Fruit fly (Drosophila melanogaster) whole organism, wandering third instar larva: ENCODE measurements around the gene CG18596.

ENCODE experiments used
- Abd-B ChIP-seq: fragments of >200 bp; optimal IDR thresholded peaks from 2 replicates; lab custom pipeline; 2017; ENCODE audit warnings: missing biosample characterization, missing genetic modification characterization
- CG32264 ChIP-seq: fragments of 200-800 bp; sonication (Bioruptor generic); optimal IDR thresholded peaks from 2 replicates; lab custom pipeline; 2016; ENCODE audit warnings: missing biosample characterization, missing genetic modification characterization
- CG9705 ChIP-seq: fragments of 200-800 bp; sonication (Bioruptor generic); optimal IDR thresholded peaks from 2 replicates; lab custom pipeline; 2018; ENCODE audit warnings: missing biosample characterization, mild to moderate bottlenecking, missing genetic modification characterization
- CrebA ChIP-seq: fragments of 200-800 bp; sonication (Bioruptor generic); optimal IDR thresholded peaks from 2 replicates; lab custom pipeline; 2016; ENCODE audit warnings: missing biosample characterization, mild to moderate bottlenecking, missing genetic modification characterization, borderline replicate concordance
- Dfd ChIP-seq: fragments of >200 bp; optimal IDR thresholded peaks from 2 replicates; lab custom pipeline; 2017; ENCODE audit warnings: missing biosample characterization, missing genetic modification characterization
- Dif ChIP-seq: fragments of 200-275, 200-300 bp; sonication (Bioruptor generic); optimal IDR thresholded peaks from 2 replicates; lab custom pipeline; 2018; ENCODE audit warnings: missing biosample characterization, missing genetic modification characterization; ENCODE audit not compliant: partially characterized antibody
- GATAd ChIP-seq: sonication (Bioruptor generic); optimal IDR thresholded peaks from 2 replicates; lab custom pipeline; 2016; ENCODE audit warnings: missing biosample characterization, missing genetic modification characterization
- HLH106 ChIP-seq: fragments of 200-800 bp; optimal IDR thresholded peaks from 3 replicates; lab custom pipeline; 2019; ENCODE audit warnings: missing biosample characterization, mild to moderate bottlenecking, missing genetic modification characterization, moderate library complexity
- Hnf4 ChIP-seq: fragments of 200-800 bp; sonication (Bioruptor generic); optimal IDR thresholded peaks from 2 replicates; lab custom pipeline; 2016; ENCODE audit warnings: missing biosample characterization, mild to moderate bottlenecking, missing genetic modification characterization
- Hr78 ChIP-seq: fragments of >200 bp; optimal IDR thresholded peaks from 2 replicates; lab custom pipeline; 2017; ENCODE audit warnings: missing biosample characterization, missing genetic modification characterization
- Hr83 ChIP-seq: fragments of 200-300 bp; sonication (Bioruptor generic); optimal IDR thresholded peaks from 2 replicates; lab custom pipeline; 2016; ENCODE audit warnings: missing biosample characterization, mild to moderate bottlenecking, missing genetic modification characterization, moderate library complexity; ENCODE audit not compliant: poor library complexity, severe bottlenecking
- Jra ChIP-seq: sonication (Bioruptor generic); optimal IDR thresholded peaks from 2 replicates; lab custom pipeline; 2016; ENCODE audit warnings: missing biosample characterization, missing genetic modification characterization
- Mio ChIP-seq: sonication (Bioruptor generic); optimal IDR thresholded peaks from 2 replicates; lab custom pipeline; 2016; ENCODE audit warnings: missing biosample characterization, missing genetic modification characterization
- Myc ChIP-seq: fragments of >200 bp; optimal IDR thresholded peaks from 2 replicates; lab custom pipeline; 2017
- N ChIP-seq: fragments of >200 bp; optimal IDR thresholded peaks from 2 replicates; lab custom pipeline; 2018; ENCODE audit warnings: missing biosample characterization, missing external identifiers, missing genetic modification characterization
- OdsH ChIP-seq: fragments of 200-800 bp; sonication (Bioruptor generic); optimal IDR thresholded peaks from 2 replicates; lab custom pipeline; 2016; ENCODE audit warnings: missing biosample characterization, mild to moderate bottlenecking, missing genetic modification characterization
- Rel ChIP-seq, 2 experiments: fragments of 200-800 bp; sonication (Bioruptor generic) in 1 of 2; optimal IDR thresholded peaks; 2 replicates in 1 of 2; 3 replicates in 1 of 2; lab custom pipeline; 2016 to 2019; ENCODE audit warnings: mild to moderate bottlenecking in 2 of 2, missing biosample characterization in 2 of 2, missing genetic modification characterization in 2 of 2, moderate library complexity in 1 of 2
- Sp1 ChIP-seq: fragments of 200-800 bp; sonication (Bioruptor generic); optimal IDR thresholded peaks from 3 replicates; lab custom pipeline; 2019; ENCODE audit warnings: missing biosample characterization, mild to moderate bottlenecking, missing genetic modification characterization, moderate library complexity
- Vsx2 ChIP-seq: fragments of 200-300, 225-300 bp; sonication (Bioruptor generic); optimal IDR thresholded peaks from 2 replicates; lab custom pipeline; 2018; ENCODE audit warnings: missing biosample characterization, missing genetic modification characterization; ENCODE audit not compliant: partially characterized antibody
- br ChIP-seq: fragments of 200-800 bp; sonication (Bioruptor generic); optimal IDR thresholded peaks from 2 replicates; lab custom pipeline; 2016; ENCODE audit warnings: missing biosample characterization, missing genetic modification characterization
- brk ChIP-seq: fragments of 200-800 bp; sonication (Bioruptor generic); optimal IDR thresholded peaks from 2 replicates; lab custom pipeline; 2016; ENCODE audit warnings: missing biosample characterization, mild to moderate bottlenecking, missing genetic modification characterization
- dl ChIP-seq, 2 experiments: fragments of 175-275, 200-275 bp in 1 of 2; fragments of 200-275 bp in 1 of 2; sonication (Bioruptor generic); optimal IDR thresholded peaks; lab custom pipeline; 2018; ENCODE audit warnings: mild to moderate bottlenecking in 2 of 2, missing biosample characterization in 2 of 2, missing genetic modification characterization in 2 of 2, moderate library complexity in 2 of 2; ENCODE audit not compliant: partially characterized antibody in 2 of 2, insufficient read depth in 1 of 2
- dmrt93B ChIP-seq: fragments of 200-800 bp; sonication (Bioruptor generic); optimal IDR thresholded peaks from 2 replicates; lab custom pipeline; 2018; ENCODE audit warnings: missing biosample characterization, mild to moderate bottlenecking, missing genetic modification characterization
- dsf ChIP-seq: sonication (Bioruptor generic); optimal IDR thresholded peaks from 2 replicates; lab custom pipeline; 2016; ENCODE audit warnings: missing biosample characterization, missing genetic modification characterization, borderline replicate concordance
- ey ChIP-seq: fragments of 200-800 bp; sonication (Bioruptor generic); optimal IDR thresholded peaks from 2 replicates; lab custom pipeline; 2016; ENCODE audit warnings: missing biosample characterization, missing genetic modification characterization
- foxo ChIP-seq, 2 experiments: fragments of 200-800 bp; sonication (Bioruptor generic); optimal IDR thresholded peaks; 2 replicates in 1 of 2; 3 replicates in 1 of 2; lab custom pipeline; 2016 to 2017; ENCODE audit warnings: missing biosample characterization in 2 of 2, missing genetic modification characterization in 2 of 2
- fru ChIP-seq: fragments of 200-800 bp; sonication (Bioruptor generic); optimal IDR thresholded peaks from 3 replicates; lab custom pipeline; 2016; ENCODE audit warnings: missing biosample characterization, mild to moderate bottlenecking, missing genetic modification characterization
- h ChIP-seq: fragments of 200-800 bp; sonication (Bioruptor generic); optimal IDR thresholded peaks from 3 replicates; lab custom pipeline; 2016; ENCODE audit warnings: missing biosample characterization, mild to moderate bottlenecking, missing genetic modification characterization
- jim ChIP-seq: fragments of 175-275, 200-325 bp; sonication (Bioruptor generic); optimal IDR thresholded peaks from 2 replicates; lab custom pipeline; 2016; ENCODE audit warnings: missing biosample characterization, mild to moderate bottlenecking, missing genetic modification characterization
- lola ChIP-seq: fragments of >200 bp; optimal IDR thresholded peaks from 2 replicates; lab custom pipeline; 2017; ENCODE audit warnings: missing biosample characterization, missing genetic modification characterization
- pan ChIP-seq: fragments of >200 bp; optimal IDR thresholded peaks from 2 replicates; lab custom pipeline; 2017
- psq ChIP-seq: fragments of 200-800 bp; sonication (Bioruptor generic); optimal IDR thresholded peaks from 3 replicates; lab custom pipeline; 2017; ENCODE audit warnings: missing biosample characterization, mild to moderate bottlenecking, missing genetic modification characterization, moderate library complexity
- rgr ChIP-seq: fragments of 200-800 bp; sonication (Bioruptor generic); optimal IDR thresholded peaks from 3 replicates; lab custom pipeline; 2016; ENCODE audit warnings: missing biosample characterization, mild to moderate bottlenecking, missing genetic modification characterization
- sage ChIP-seq: fragments of 200-800 bp; sonication (Bioruptor generic); optimal IDR thresholded peaks from 2 replicates; lab custom pipeline; 2016; ENCODE audit warnings: missing biosample characterization, mild to moderate bottlenecking, missing genetic modification characterization
- sv ChIP-seq: fragments of 200-800 bp; sonication (Bioruptor generic); optimal IDR thresholded peaks from 3 replicates; lab custom pipeline; 2016; ENCODE audit warnings: missing biosample characterization, missing genetic modification characterization
- tai ChIP-seq: sonication (Bioruptor generic); optimal IDR thresholded peaks from 2 replicates; lab custom pipeline; 2016; ENCODE audit warnings: missing biosample characterization, missing genetic modification characterization
- usp ChIP-seq: fragments of >200 bp; optimal IDR thresholded peaks from 2 replicates; lab custom pipeline; 2017; ENCODE audit warnings: missing biosample characterization, missing genetic modification characterization
- woc ChIP-seq: sonication (Bioruptor generic); optimal IDR thresholded peaks from 2 replicates; lab custom pipeline; 2016; ENCODE audit warnings: missing biosample characterization, mild to moderate bottlenecking, missing genetic modification characterization

The CG18596 gene

DNA sequence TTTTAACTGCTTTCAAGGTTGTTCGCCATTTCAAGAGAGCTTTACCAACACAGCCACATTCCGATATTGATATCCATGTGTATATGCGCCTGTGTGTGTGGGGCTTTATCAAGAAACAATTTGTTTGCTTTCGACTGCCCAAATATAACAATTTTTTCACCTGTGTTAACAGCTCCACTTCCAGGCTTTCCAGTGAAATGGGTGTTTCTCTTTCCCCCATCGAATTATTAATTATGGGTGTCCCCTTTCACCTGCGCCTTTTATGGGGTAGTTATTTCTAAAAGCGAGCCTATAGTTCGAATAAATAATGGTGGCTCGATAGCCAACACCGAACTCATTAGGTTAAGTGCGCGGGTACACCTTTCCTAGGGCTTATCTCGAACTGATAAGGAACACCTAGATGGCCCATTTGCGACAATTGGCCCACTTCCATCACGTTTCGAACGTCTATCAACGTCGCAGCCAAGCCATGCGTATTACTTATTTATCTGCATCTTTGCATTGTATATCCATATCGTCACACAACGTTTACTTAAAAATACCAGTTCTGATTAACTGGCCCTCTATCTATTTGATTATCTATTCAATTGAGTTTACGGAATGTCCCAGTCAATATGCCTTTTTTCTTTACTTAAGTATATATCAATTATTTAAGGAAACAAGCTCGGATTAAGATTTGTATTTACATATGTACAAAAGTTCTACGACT, 36.3 kb downstream of the CG18596 start (continued):
- TF ChIP-seq Hr83 (GFP tag; lab: Kevin White, UChicago) (peak; percentile 91), Dif (no peak), rgr (GFP tag; lab: Kevin White, UChicago) (peak; percentile 59)

- TF ChIP-seq Vsx2 (GFP tag; lab: Kevin White, UChicago) (peak; percentile 55), Hnf4 (GFP tag; lab: Kevin White, UChicago) (no peak), ey (GFP tag; lab: Kevin White, UChicago) (no peak), N (GFP tag; lab: Kevin White, UChicago) (no peak), psq (GFP tag; lab: Kevin White, UChicago) (no peak), OdsH (no peak), CG9705 (no peak), fru (GFP tag; lab: Kevin White, UChicago) (no peak), Hr83 (GFP tag; lab: Kevin White, UChicago) (no peak), GATAd (GFP tag; lab: Kevin White, UChicago) (no peak), h (GFP tag; lab: Kevin White, UChicago) (peak; percentile 51), foxo (GFP tag; optimal IDR thresholded peaks at IDR 0.05; lab: Kevin White, UChicago) (no peak), Dfd (GFP tag; lab: Kevin White, UChicago) (no peak), Abd-B (GFP tag; lab: Kevin White, UChicago) (no peak), Sp1 (peak; percentile 7), usp (GFP tag; lab: Kevin White, UChicago) (no peak), Jra (no peak), dl (GFP tag; optimal IDR thresholded peaks at IDR 0.05; lab: Kevin White, UChicago; ENCODE audit: insufficient read depth in 1 of 2, partially characterized antibody in 2 of 2) (no peak), dmrt93B (GFP tag; lab: Kevin White, UChicago) (no peak), sage (GFP tag; lab: Kevin White, UChicago) (peak; percentile 31), Myc (lab: Kevin White, UChicago) (peak; percentile 79), sv (GFP tag; lab: Kevin White, UChicago) (no peak), Dif (peak; percentile 15), br (GFP tag; lab: Kevin White, UChicago) (peak; percentile 22), lola (GFP tag; lab: Kevin White, UChicago) (no peak), CG32264 (GFP tag; lab: Kevin White, UChicago) (no peak), tai (GFP tag; lab: Kevin White, UChicago) (no peak), pan (no peak), brk (GFP tag; lab: Kevin White, UChicago) (no peak), CrebA (no peak), Hr78 (GFP tag; lab: Kevin White, UChicago) (no peak), Mio (GFP tag; lab: Kevin White, UChicago) (no peak), woc (GFP tag; lab: Kevin White, UChicago) (no peak), jim (GFP tag; lab: Kevin White, UChicago) (no peak), HLH106 (tag; lab: Kevin White, UChicago) (no peak), Rel (GFP tag; optimal IDR thresholded peaks at IDR 0.05; lab: Kevin White, UChicago) (no peak), Rel (tag; optimal IDR thresholded peaks at IDR 0.05; lab: Kevin White, UChicago) (peak; percentile 42), rgr (GFP tag; lab: Kevin White, UChicago) (peak; percentile 55), dsf (GFP tag; lab: Kevin White, UChicago) (no peak)
Measured at dm6 chr3R:22420911-22421310, 45.2 kb downstream of the CG18596 start, which contains the start of the genes Nop56 and mats. Gene Nop56 (minus strand): TSS chr3R:22421068. Gene mats (plus strand): TSS chr3R:22421161.
